Fruit fly (Drosophila melanogaster): ENCODE measurements around the gene CG32533.

DNA sequence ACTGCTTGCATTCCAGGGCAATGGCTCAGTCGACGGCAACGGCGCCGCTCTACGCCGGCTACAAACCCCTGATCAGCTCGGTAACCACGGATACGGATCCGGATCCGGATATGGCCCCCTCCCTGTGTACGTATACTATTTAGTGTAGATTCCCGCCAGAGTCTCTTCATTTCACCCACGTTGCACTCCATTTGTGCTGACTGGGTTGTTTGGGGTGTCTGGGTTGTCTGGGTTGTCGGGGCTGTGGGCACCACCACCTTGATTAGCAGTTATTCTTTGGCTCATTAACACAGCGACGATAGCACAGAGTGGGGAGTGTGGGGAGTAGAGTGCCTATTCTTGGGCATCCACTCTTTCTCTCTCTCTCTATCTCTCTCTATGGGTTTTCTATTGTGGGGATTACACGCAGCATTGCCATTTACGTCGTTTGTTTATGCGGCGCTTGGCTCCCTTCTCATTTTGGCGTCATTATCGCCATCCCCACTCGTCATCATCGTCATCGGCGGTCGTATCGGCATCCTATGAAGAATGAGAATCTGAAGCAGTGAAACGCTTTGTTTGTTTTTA, 19.6 kb upstream of the CG32533 start:
- TF ChIP-seq Sin3A (optimal IDR thresholded peaks at IDR 0.05), result no peak
- no peak for TF ChIP-seq ttk (optimal IDR thresholded peaks at IDR 0.05)
- TF ChIP-seq psq (optimal IDR thresholded peaks at IDR 0.05), result no peak
- no peak for TF ChIP-seq h (optimal IDR thresholded peaks at IDR 0.05)
- TF ChIP-seq insv (optimal IDR thresholded peaks at IDR 0.05), result no peak
